Worm (Caenorhabditis elegans) whole organism, L4 larva: ENCODE data around the gene nlp-32.
A peak's percentile ranks its signal among the peaks of the same experiment; 100 is the strongest.

Source experiments
- F49E8.2 ChIP-seq: sonication (generic microtip); optimal IDR thresholded peaks from 2 replicates; lab custom pipeline; 2016; ENCODE audit warnings: missing compliant biosample characterization, mild to moderate bottlenecking, missing genetic modification characterization, borderline replicate concordance
- T20F7.1 ChIP-seq: fragments of 200-800 bp; sonication (Bioruptor generic); optimal IDR thresholded peaks from 2 replicates; lab custom pipeline; 2018; ENCODE audit warnings: mild to moderate bottlenecking, missing genetic modification characterization, missing compliant biosample characterization
- Y48G9A.11 ChIP-seq: fragments of 200-800 bp; sonication (Bioruptor generic); IDR thresholded peaks from 2 replicates; pipeline ENCODE4 v1.3.6; 2022; ENCODE audit warnings: missing genetic modification reagents, missing genetic modification characterization, missing compliant biosample characterization
- Y75B8A.6 ChIP-seq: fragments of 200-800 bp; sonication (Bioruptor generic); IDR thresholded peaks from 2 replicates; pipeline ENCODE4 v1.3.6; 2022; ENCODE audit warnings: missing genetic modification reagents, missing genetic modification characterization, missing compliant biosample characterization
- ZK546.5 ChIP-seq, 2 experiments: sonication (generic microtip); optimal IDR thresholded peaks; 2 replicates each; lab custom pipeline; 2017; ENCODE audit warnings: missing biosample characterization in 2 of 2, missing genetic modification characterization in 2 of 2
- aha-1 ChIP-seq: fragments of 150-350 bp; peaks from one replicate; lab custom pipeline; 2014; ENCODE audit warnings: missing biosample characterization, missing genetic modification characterization
- aly-2 ChIP-seq: sonication (generic microtip); optimal IDR thresholded peaks from 2 replicates; lab custom pipeline; 2018; ENCODE audit warnings: missing biosample characterization, missing genetic modification characterization
- ceh-28 ChIP-seq: fragments of 150-350 bp; optimal IDR thresholded peaks from 2 replicates; lab custom pipeline; 2014; ENCODE audit warnings: missing biosample characterization, missing genetic modification reagents, missing genetic modification characterization
- ceh-32 ChIP-seq: sonication (generic microtip); optimal IDR thresholded peaks from 2 replicates; lab custom pipeline; 2016; ENCODE audit warnings: mild to moderate bottlenecking, missing genetic modification characterization, missing compliant biosample characterization; ENCODE audit not compliant: poor library complexity
- ceh-62 ChIP-seq: sonication (generic microtip); optimal IDR thresholded peaks from 2 replicates; lab custom pipeline; 2017; ENCODE audit warnings: missing biosample characterization, missing genetic modification characterization
- ceh-82 ChIP-seq: sonication (generic microtip); optimal IDR thresholded peaks from 2 replicates; lab custom pipeline; 2017; ENCODE audit warnings: missing biosample characterization, missing genetic modification characterization
- cey-2 ChIP-seq: sonication (generic microtip); optimal IDR thresholded peaks from 3 replicates; lab custom pipeline; 2017; ENCODE audit warnings: missing genetic modification characterization, mild to moderate bottlenecking, missing compliant biosample characterization, antibody characterized with exemption, borderline replicate concordance; ENCODE audit not compliant: insufficient read depth
- dmd-8 ChIP-seq: fragments of 200-800 bp; sonication (Bioruptor generic); IDR thresholded peaks from 2 replicates; pipeline ENCODE4 v1.3.6; 2022; ENCODE audit warnings: missing genetic modification characterization, missing compliant biosample characterization
- dmd-9 ChIP-seq: fragments of 200-800 bp; sonication (Bioruptor generic); IDR thresholded peaks from 2 replicates; pipeline ENCODE4 v1.3.6; 2022; ENCODE audit warnings: missing genetic modification reagents, missing genetic modification characterization, missing compliant biosample characterization
- dpl-1 ChIP-seq: fragments of 150-350 bp; optimal IDR thresholded peaks from 2 replicates; lab custom pipeline; 2014; ENCODE audit warnings: missing biosample characterization, missing genetic modification reagents, missing genetic modification characterization
- duxl-1 ChIP-seq: sonication (generic microtip); optimal IDR thresholded peaks from 2 replicates; lab custom pipeline; 2016; ENCODE audit warnings: mild to moderate bottlenecking, missing genetic modification characterization, moderate library complexity, missing compliant biosample characterization; ENCODE audit not compliant: poor library complexity
- egl-43 ChIP-seq: fragments of 200-800 bp; sonication (Bioruptor generic); IDR thresholded peaks from 2 replicates; pipeline ENCODE4 v1.3.6; 2022; ENCODE audit warnings: missing genetic modification reagents, missing genetic modification characterization, missing compliant biosample characterization
- gei-8 ChIP-seq: fragments of 200-800 bp; sonication (Bioruptor generic); optimal IDR thresholded peaks from 2 replicates; lab custom pipeline; 2018; ENCODE audit warnings: mild to moderate bottlenecking, missing genetic modification characterization, missing compliant biosample characterization
- hlh-30 ChIP-seq: sonication (generic microtip); optimal IDR thresholded peaks from 2 replicates; lab custom pipeline; 2017; ENCODE audit warnings: antibody characterized with exemption, mild to moderate bottlenecking, missing genetic modification characterization, missing compliant biosample characterization; ENCODE audit not compliant: insufficient read depth
- lin-1 ChIP-seq: fragments of 200-800 bp; sonication (Bioruptor generic); IDR thresholded peaks from 2 replicates; pipeline ENCODE4 v1.3.6; 2022; ENCODE audit warnings: missing genetic modification reagents, missing genetic modification characterization, missing compliant biosample characterization
- lin-38 ChIP-seq: fragments of 200-800 bp; sonication (Bioruptor generic); IDR thresholded peaks from 2 replicates; pipeline ENCODE4 v1.3.6; 2022; ENCODE audit warnings: missing genetic modification reagents, missing genetic modification characterization, missing compliant biosample characterization
- lsy-2 ChIP-seq, 2 experiments: fragments of 150-350 bp in 1 of 2; sonication (generic microtip) in 1 of 2; optimal IDR thresholded peaks; 2 replicates each; lab custom pipeline; 2014 to 2017; ENCODE audit warnings: missing biosample characterization in 2 of 2, missing genetic modification characterization in 2 of 2
- mep-1 ChIP-seq: fragments of 150-350 bp; sonication (generic microtip); optimal IDR thresholded peaks from 3 replicates; lab custom pipeline; 2014; ENCODE audit warnings: missing biosample characterization, missing genetic modification characterization
- mes-2 ChIP-seq: sonication (generic microtip); optimal IDR thresholded peaks from 2 replicates; lab custom pipeline; 2016; ENCODE audit warnings: missing genotype, mild to moderate bottlenecking, missing genetic modification characterization, missing compliant biosample characterization; ENCODE audit not compliant: poor library complexity, severe bottlenecking
- nhr-11 ChIP-seq: fragments of 150-350 bp; optimal IDR thresholded peaks from 2 replicates; lab custom pipeline; 2014; ENCODE audit warnings: missing biosample characterization, missing genetic modification characterization
- nhr-28 ChIP-seq: fragments of 150-350 bp; optimal IDR thresholded peaks from 2 replicates; lab custom pipeline; 2014; ENCODE audit warnings: missing biosample characterization, missing genetic modification characterization
- nhr-6 ChIP-seq: fragments of 150-350 bp; optimal IDR thresholded peaks from 2 replicates; lab custom pipeline; 2014; ENCODE audit warnings: missing biosample characterization, missing genetic modification characterization
- nhr-76 ChIP-seq: fragments of 150-350 bp; optimal IDR thresholded peaks from 2 replicates; lab custom pipeline; 2014; ENCODE audit warnings: missing biosample characterization, missing genetic modification characterization
- rbr-2 ChIP-seq: sonication (generic microtip); optimal IDR thresholded peaks from 2 replicates; lab custom pipeline; 2016; ENCODE audit warnings: missing genotype, missing genetic modification characterization, missing compliant biosample characterization
- saeg-2 ChIP-seq: fragments of 200-800 bp; sonication (Bioruptor generic); IDR thresholded peaks from 2 replicates; pipeline ENCODE4 v1.3.6; 2022; ENCODE audit warnings: missing genetic modification reagents, missing genetic modification characterization, missing compliant biosample characterization
- snpc-1.2 ChIP-seq: fragments of 200-800 bp; sonication (Bioruptor generic); IDR thresholded peaks from 2 replicates; pipeline ENCODE4 v1.3.6; 2022; ENCODE audit warnings: missing genetic modification reagents, missing genetic modification characterization, missing compliant biosample characterization
- snpc-4 ChIP-seq: fragments of 150-350 bp; optimal IDR thresholded peaks from 2 replicates; lab custom pipeline; 2014; ENCODE audit warnings: missing biosample characterization, missing genetic modification characterization
- unc-39 ChIP-seq: sonication (generic microtip); optimal IDR thresholded peaks from 2 replicates; lab custom pipeline; 2017; ENCODE audit warnings: missing biosample characterization, missing genetic modification characterization
- unc-62 ChIP-seq, 3 experiments: fragments of 150-350 bp in 1 of 3; sonication (generic microtip); optimal IDR thresholded peaks in 2 of 3; peaks in 1 of 3; 1 replicate in 1 of 3; 2 replicates in 2 of 3; lab custom pipeline; 2014 to 2017; ENCODE audit warnings: missing biosample characterization in 3 of 3, missing genetic modification characterization in 3 of 3, missing genetic modification reagents in 3 of 3, missing genotype in 1 of 3
- ztf-11 ChIP-seq: fragments of 150-350 bp; optimal IDR thresholded peaks from 2 replicates; lab custom pipeline; 2014; ENCODE audit warnings: missing biosample characterization, missing genetic modification characterization

Gene nlp-32

DNA sequence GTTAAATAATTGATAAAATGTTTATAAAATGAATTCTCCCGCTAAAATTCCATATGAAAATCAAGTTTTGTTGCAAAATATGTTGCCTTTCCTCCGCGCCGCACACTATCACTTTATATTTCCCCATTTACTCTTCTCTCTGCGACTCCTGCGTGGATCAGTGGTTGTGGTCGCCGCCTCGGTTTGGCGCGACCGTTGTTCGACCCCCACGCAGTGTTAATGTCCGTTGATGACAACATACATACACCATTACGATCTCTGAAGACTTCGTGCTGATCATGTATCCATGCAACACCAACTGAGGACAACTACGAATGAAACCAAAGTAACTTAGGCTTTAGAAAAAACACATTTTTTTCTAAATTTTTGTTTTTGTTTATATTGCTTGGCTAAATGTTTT, 16.2 kb upstream of the nlp-32 start (continued):
- TF ChIP-seq dpl-1 (GFP tag; lab: Kevin White, UChicago) (peak; percentile 57), lin-1 (GFP tag; lab: Robert Waterston, UW) (peak; percentile 93), ztf-11 (tag; lab: Kevin White, UChicago) (no peak), mep-1 (no peak), nhr-28 (tag; lab: Kevin White, UChicago) (peak; percentile 74), dmd-8 (GFP tag; lab: Robert Waterston, UW) (peak; percentile 84), Y75B8A.6 (GFP tag; lab: Robert Waterston, UW) (peak; percentile 67; the same call in 1 of the 2 replicates), aly-2 (tag; lab: Kevin White, UChicago) (peak; percentile 42), gei-8 (GFP tag; lab: Kevin White, UChicago) (peak; percentile 70)

DNA sequence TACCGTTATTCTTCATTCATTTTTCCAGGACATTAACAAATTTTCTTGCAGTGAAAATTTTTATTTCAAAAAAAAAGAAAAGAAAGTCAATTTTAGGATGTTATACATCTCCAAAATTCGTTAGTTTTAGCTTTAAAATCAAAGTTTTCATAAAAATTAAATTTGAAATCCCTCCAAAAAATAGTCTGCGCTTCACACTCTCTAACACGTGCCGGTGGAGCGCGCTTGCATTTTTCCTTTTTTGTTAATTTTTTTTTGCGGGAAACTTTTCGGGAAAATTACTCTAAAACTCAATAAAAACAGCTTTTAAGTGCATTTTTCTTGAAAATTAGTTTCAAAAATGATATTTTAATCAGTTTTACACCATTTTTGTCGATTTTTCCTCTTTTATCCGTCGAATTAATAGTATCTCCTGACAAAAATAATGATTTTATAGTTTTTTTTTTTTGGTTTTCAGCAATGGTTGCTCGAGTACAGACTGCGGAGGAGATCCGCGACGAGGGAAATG, 4.8 kb upstream of the nlp-32 start, which contains the start of gene unc-45:
Gene unc-45, plus strand, starts transcription at position 458 of the 508 bp plus-strand sequence.
- TF ChIP-seq hlh-30 (tag; lab: Kevin White, UChicago), result peak; percentile 50
- peak; percentile 88 for TF ChIP-seq dpl-1 (GFP tag; lab: Kevin White, UChicago)
- TF ChIP-seq ceh-28 (tag; lab: Kevin White, UChicago), result no peak
- peak; percentile 26 for TF ChIP-seq nhr-6
- TF ChIP-seq ZK546.5 (tag; optimal IDR thresholded peaks at IDR 0.05; lab: Kevin White, UChicago), result no peak
- peak in 1 of 2 experiments; percentile 7 for TF ChIP-seq unc-62 (GFP tag; optimal IDR thresholded peaks at IDR 0.05 in 1 of 2; lab: Kevin White, UChicago)
- TF ChIP-seq unc-62 (tag; optimal IDR thresholded peaks at IDR 0.05; lab: Kevin White, UChicago), result no peak
- no peak for TF ChIP-seq egl-43 (GFP tag; lab: Robert Waterston, UW)
- TF ChIP-seq ceh-62 (tag; lab: Kevin White, UChicago), result no peak
- no peak for TF ChIP-seq lin-1 (GFP tag; lab: Robert Waterston, UW)
- no peak for TF ChIP-seq dmd-9 (GFP tag; lab: Robert Waterston, UW)
- no peak for TF ChIP-seq snpc-4 (tag; lab: Kevin White, UChicago)
- no peak for TF ChIP-seq T20F7.1
- peak; percentile 14 for TF ChIP-seq aha-1 (tag; lab: Kevin White, UChicago)
- no peak for TF ChIP-seq cey-2 (tag; lab: Kevin White, UChicago)
- no peak for TF ChIP-seq ceh-82 (tag; lab: Kevin White, UChicago)
- TF ChIP-seq F49E8.2 (tag; lab: Kevin White, UChicago), result no peak
- TF ChIP-seq Y48G9A.11 (GFP tag; lab: Robert Waterston, UW), result no peak
- TF ChIP-seq mep-1, result peak; percentile 30
- TF ChIP-seq lin-38 (GFP tag; lab: Robert Waterston, UW), result peak; percentile 92
- no peak for TF ChIP-seq unc-39 (tag; lab: Kevin White, UChicago)
- TF ChIP-seq rbr-2 (tag; lab: Kevin White, UChicago), result no peak
- peak in 1 of 2 experiments; percentile 58 for TF ChIP-seq lsy-2 (tag; optimal IDR thresholded peaks at IDR 0.05; lab: Kevin White, UChicago)
- TF ChIP-seq nhr-76, result no peak
- peak; percentile 46 for TF ChIP-seq mes-2 (tag; lab: Kevin White, UChicago)

DNA sequence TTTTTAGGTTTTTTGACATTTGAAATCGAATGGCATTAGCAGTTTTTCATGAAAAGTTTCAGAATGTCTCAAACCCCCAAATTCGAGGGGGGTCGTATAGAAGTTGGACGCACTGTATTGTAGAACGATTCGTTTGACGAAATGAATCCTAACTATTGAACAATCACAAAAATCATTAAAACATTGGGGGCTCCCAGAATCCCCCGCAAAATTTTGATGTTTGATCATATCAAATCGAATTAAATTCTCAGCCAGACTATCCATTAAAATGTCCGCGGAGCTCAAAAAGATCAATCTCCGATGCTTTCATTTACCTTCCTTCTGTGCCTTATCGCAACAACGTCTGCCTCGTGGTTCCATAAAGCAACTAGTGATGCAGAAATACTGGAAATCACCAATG, 2.1 kb upstream of the nlp-32 start, which contains the start of gene F30H5.5:
Gene F30H5.5, plus strand, starts transcription at position 301 of the 400 bp plus-strand sequence.
- TF ChIP-seq nhr-76 (no peak), snpc-1.2 (no peak)
- TF ChIP-seq, all 104 proteins: peak for 0

DNA sequence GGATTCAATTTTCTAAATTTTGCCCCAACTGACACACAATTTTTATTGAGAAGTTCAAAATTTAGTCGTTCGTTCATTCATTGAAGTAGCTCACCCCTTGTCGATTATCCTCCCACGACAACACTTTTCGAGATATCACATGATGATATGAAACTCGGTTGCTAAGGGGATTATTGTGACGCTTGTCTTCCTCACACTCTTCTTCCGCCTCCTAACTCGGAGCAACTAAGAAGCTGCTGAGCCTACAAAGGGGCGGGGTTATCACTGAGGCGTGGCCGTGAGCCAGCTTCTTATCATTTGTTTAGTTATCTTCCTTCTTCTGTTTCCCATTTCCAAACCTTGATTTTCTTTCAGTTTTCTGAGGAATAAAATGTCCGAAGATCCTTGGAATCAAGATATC, 2.8 kb downstream of the nlp-32 start, which contains the start of gene F10C5.3:
Gene F10C5.3, plus strand, starts transcription at position 313 of the 400 bp plus-strand sequence.
- no peak for TF ChIP-seq saeg-2 (GFP tag; lab: Robert Waterston, UW)
- no peak for TF ChIP-seq ceh-32 (tag; lab: Kevin White, UChicago)
- TF ChIP-seq duxl-1, result no peak
- TF ChIP-seq nhr-11, result no peak
